Worm (Caenorhabditis elegans): ENCODE data around the gene hst-1.

Gene hst-1

DNA sequence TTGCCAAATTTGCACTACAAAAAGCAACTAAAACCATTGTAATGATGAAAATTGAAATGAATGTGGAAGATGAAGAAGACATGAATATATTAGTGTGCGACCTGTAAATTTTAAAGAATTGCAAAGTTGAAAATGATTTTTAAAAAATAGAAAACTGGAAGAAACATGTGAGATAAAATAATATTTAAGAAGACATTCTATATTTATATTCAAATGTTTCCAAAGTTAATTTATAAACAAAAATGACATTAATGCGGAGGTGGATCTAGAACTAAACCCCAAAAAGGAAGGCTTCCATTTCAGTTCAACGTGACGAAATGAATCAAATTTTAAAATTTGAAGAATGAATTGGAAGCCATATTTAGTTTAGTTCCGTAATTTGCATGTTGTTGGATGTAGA is 12.1 kb downstream of the hst-1 start, which contains the start of gene nlp-60:
nlp-60 (minus strand) TSS at position 101 of the 400 bp plus-strand sequence.
- TF ChIP-seq ets-4 (GFP tag; optimal IDR thresholded peaks at IDR 0.05) (no peak), let-526 (GFP tag; IDR thresholded peaks at IDR 0.05) (no peak), pha-4 (tag; optimal IDR thresholded peaks at IDR 0.05) (no peak), attf-5 (GFP tag; optimal IDR thresholded peaks at IDR 0.05) (no peak), atf-7 (tag; optimal IDR thresholded peaks at IDR 0.05) (no peak), sdz-38 (tag; optimal IDR thresholded peaks at IDR 0.05) (no peak), Y53F4B.3 (GFP tag; IDR thresholded peaks at IDR 0.05) (no peak), B0261.1 (tag; optimal IDR thresholded peaks at IDR 0.05) (no peak), ztf-22 (GFP tag; optimal IDR thresholded peaks at IDR 0.05) (no peak), hsf-1 (GFP tag; IDR thresholded peaks at IDR 0.05) (no peak), lin-54 (GFP tag; optimal IDR thresholded peaks at IDR 0.05) (no peak), attf-6 (GFP tag; IDR thresholded peaks at IDR 0.05) (no peak), nhr-179 (tag; optimal IDR thresholded peaks at IDR 0.05) (no peak), die-1 (tag; optimal IDR thresholded peaks at IDR 0.05) (no peak), F37B4.10 (GFP tag; IDR thresholded peaks at IDR 0.05) (no peak), ceh-40 (GFP tag; IDR thresholded peaks at IDR 0.05) (no peak)

DNA sequence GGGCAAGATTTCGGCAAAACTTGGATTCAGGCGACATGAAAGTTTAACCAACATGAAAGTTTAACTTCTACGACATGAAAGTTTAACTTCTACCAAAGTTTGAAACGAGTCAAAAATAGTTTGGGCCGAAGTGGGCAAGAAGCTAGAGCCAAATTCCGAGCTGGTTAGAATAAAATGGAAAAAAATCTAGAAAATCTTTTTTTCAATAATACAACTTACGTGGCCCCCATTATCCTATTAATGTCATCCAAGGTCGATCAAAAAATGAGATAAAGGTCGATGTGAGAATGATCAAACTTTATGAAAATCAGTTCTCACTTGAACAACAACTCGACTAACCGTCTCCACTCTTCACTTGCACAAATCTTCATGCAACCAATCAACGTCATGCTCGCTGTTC is 14.0 kb downstream of the hst-1 start, which contains the start of gene F08B4.8:
F08B4.8 (plus strand) TSS at position 301 of the 400 bp plus-strand sequence.
- TF ChIP-seq ceh-40 (GFP tag; IDR thresholded peaks at IDR 0.05) (no peak), madf-8 (GFP tag; conservative IDR thresholded peaks at IDR 0.05) (no peak), chd-7 (tag; optimal IDR thresholded peaks at IDR 0.05) (no peak), nhr-120 (GFP tag; IDR thresholded peaks at IDR 0.05) (no peak), ceh-91 (GFP tag; IDR thresholded peaks at IDR 0.05) (no peak), nhr-90 (tag; optimal IDR thresholded peaks at IDR 0.05) (no peak), tlf-1 (GFP tag; optimal IDR thresholded peaks at IDR 0.05) (no peak), madf-3 (GFP tag; IDR thresholded peaks at IDR 0.05) (no peak), sdz-38 (tag; optimal IDR thresholded peaks at IDR 0.05) (no peak), ceh-100 (GFP tag; IDR thresholded peaks at IDR 0.05) (no peak), snpc-4 (GFP tag; optimal IDR thresholded peaks at IDR 0.05) (no peak), snpc-4 (tag; optimal IDR thresholded peaks at IDR 0.05) (no peak), Y53G8AR.9 (GFP tag; conservative IDR thresholded peaks at IDR 0.05) (no peak), aptf-2 (GFP tag; conservative IDR thresholded peaks at IDR 0.05) (no peak), ztf-25 (GFP tag; IDR thresholded peaks at IDR 0.05) (no peak), lin-54 (GFP tag; optimal IDR thresholded peaks at IDR 0.05) (no peak), attf-3 (GFP tag; conservative IDR thresholded peaks at IDR 0.05) (no peak), ztf-26 (tag; optimal IDR thresholded peaks at IDR 0.05) (no peak), sptf-2 (GFP tag; optimal IDR thresholded peaks at IDR 0.05) (no peak)

DNA sequence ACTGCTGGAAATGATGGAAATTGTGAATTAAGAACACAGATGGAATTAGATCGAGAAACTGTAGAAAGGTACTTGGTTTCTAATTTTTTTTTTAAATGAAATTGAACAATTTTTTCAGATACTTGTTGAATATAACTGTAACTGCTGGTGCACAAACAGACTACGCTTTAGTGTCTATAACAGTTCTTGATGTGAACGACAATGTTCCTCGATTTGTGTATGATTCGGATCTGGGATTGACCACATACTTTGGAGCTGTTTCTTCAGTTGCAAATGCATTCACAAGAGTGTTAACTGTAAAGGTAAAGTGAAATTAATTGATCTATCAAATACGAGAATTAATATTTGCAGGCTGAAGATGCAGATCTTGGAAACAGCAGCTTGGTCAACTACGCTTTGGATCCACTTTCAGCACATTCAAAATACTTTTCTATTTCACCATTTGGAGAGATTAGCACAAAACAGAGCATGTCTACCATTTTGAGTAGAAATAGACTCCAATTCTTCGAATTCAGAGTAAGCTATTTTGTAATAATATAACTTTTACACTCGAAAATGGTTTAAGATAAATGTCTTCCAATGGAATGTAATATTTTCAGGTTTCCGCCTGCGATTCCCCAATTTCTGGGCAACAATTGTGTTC is 17.5 kb downstream of the hst-1 start:
- TF ChIP-seq Y95B8A.8 (GFP tag; IDR thresholded peaks at IDR 0.05) = no peak

DNA sequence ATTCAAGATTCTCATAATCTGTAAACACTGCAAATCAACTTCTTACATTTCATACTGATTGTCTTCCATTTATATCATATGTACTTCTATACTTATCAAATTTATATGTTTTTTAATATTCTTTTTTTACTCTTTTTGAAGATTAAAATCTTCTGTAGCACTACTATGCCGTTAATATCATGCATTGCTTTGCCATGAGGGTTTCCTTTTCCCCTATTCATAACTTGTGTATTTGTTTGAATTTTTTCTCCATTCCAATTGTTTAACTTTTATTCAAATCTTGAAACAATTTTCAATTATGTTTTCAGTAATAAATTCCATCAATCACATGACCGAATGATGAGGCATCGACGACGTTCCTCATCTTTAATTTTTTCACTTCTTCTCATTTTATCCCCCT is 22.7 kb downstream of the hst-1 start, which contains the start of gene cdh-5:
cdh-5 (plus strand) TSS at position 301 of the 400 bp plus-strand sequence.
- no peak for TF ChIP-seq Y53G8AR.9 (GFP tag; conservative IDR thresholded peaks at IDR 0.05)
- TF ChIP-seq chd-7 (tag; optimal IDR thresholded peaks at IDR 0.05) = no peak
- no peak for TF ChIP-seq aptf-2 (GFP tag; conservative IDR thresholded peaks at IDR 0.05)
- TF ChIP-seq Y53F4B.3 (GFP tag; IDR thresholded peaks at IDR 0.05) = no peak
- TF ChIP-seq B0336.3 (GFP tag; IDR thresholded peaks at IDR 0.05) = no peak
- no peak for TF ChIP-seq nfyb-1 (GFP tag; IDR thresholded peaks at IDR 0.05)
